Worm (Caenorhabditis elegans): ENCODE measurements around the gene T05A7.7.

- TF ChIP-seq unc-62 (GFP tag; optimal IDR thresholded peaks at IDR 0.05) (no peak), nfya-1 (tag; optimal IDR thresholded peaks at IDR 0.05; ENCODE audit: insufficient read depth) (no peak), mdl-1 (tag; optimal IDR thresholded peaks at IDR 0.05) (no peak), nhr-25 (tag; optimal IDR thresholded peaks at IDR 0.05) (no peak), daf-12 (tag; optimal IDR thresholded peaks at IDR 0.05) (no peak), nhr-28 (tag; optimal IDR thresholded peaks at IDR 0.05) (no peak), snpc-4 (tag; optimal IDR thresholded peaks at IDR 0.05) (no peak), ceh-16 (tag; optimal IDR thresholded peaks at IDR 0.05) (no peak), mml-1 (tag; optimal IDR thresholded peaks at IDR 0.05) (no peak), nhr-76 (tag; optimal IDR thresholded peaks at IDR 0.05) (no peak)
Measured at ce11 chrII:4638891-4639290, 42.4 kb downstream of the T05A7.7 start.

Data from whole organism, L3 larva.